Fruit fly (Drosophila melanogaster) whole organism, prepupa: ENCODE measurements around the gene CG7182.

Experiments used
- CG10631 ChIP-seq: fragments of 200-800 bp; sonication (Bioruptor generic); optimal IDR thresholded peaks from 2 replicates; lab custom pipeline; 2016; ENCODE audit warnings: missing biosample characterization, missing genetic modification characterization
- CG11762 ChIP-seq: fragments of 200-800 bp; sonication (Bioruptor generic); optimal IDR thresholded peaks from 3 replicates; lab custom pipeline; 2016; ENCODE audit warnings: missing biosample characterization, missing genetic modification characterization; ENCODE audit not compliant: insufficient read depth
- CG15336 ChIP-seq: fragments of 200-800 bp; sonication (Bioruptor generic); IDR thresholded peaks from 2 replicates; pipeline ENCODE4 v1.3.6; 2022; ENCODE audit warnings: missing biosample characterization, missing genetic modification characterization
- CG3032 ChIP-seq: fragments of 200-800 bp; optimal IDR thresholded peaks from 2 replicates; lab custom pipeline; 2019; ENCODE audit warnings: missing biosample characterization, mild to moderate bottlenecking, missing genetic modification characterization, moderate library complexity
- CG32006 ChIP-seq: fragments of 200-800 bp; sonication (Bioruptor generic); optimal IDR thresholded peaks from 3 replicates; lab custom pipeline; 2017; ENCODE audit warnings: missing biosample characterization, mild to moderate bottlenecking, missing genetic modification characterization
- CG3919 ChIP-seq: fragments of 200-800 bp; sonication (Bioruptor generic); optimal IDR thresholded peaks from 3 replicates; lab custom pipeline; 2016; ENCODE audit warnings: missing biosample characterization, missing genetic modification characterization
- CG4318 ChIP-seq: fragments of 200-800 bp; sonication (Bioruptor generic); optimal IDR thresholded peaks from 3 replicates; lab custom pipeline; 2017; ENCODE audit warnings: missing biosample characterization, mild to moderate bottlenecking, missing genetic modification characterization
- CG6163 ChIP-seq: fragments of 200-800 bp; sonication (Bioruptor generic); IDR thresholded peaks from 3 replicates; pipeline ENCODE4 v1.3.6; 2022; ENCODE audit warnings: missing biosample characterization, missing genetic modification characterization
- CG6276 ChIP-seq: fragments of 200-800 bp; sonication (Bioruptor generic); optimal IDR thresholded peaks from 2 replicates; lab custom pipeline; 2017; ENCODE audit warnings: missing biosample characterization, mild to moderate bottlenecking, missing genetic modification characterization
- CG7368 ChIP-seq: fragments of 200-800 bp; sonication (Bioruptor generic); optimal IDR thresholded peaks from 3 replicates; lab custom pipeline; 2016; ENCODE audit warnings: missing biosample characterization, missing genetic modification characterization
- CG8119 ChIP-seq: fragments of 200-800 bp; sonication (Bioruptor generic); IDR thresholded peaks from 3 replicates; pipeline ENCODE4 v1.3.6; 2022; ENCODE audit warnings: missing biosample characterization, missing genetic modification characterization
- CG9139 ChIP-seq: fragments of 200-800 bp; sonication (Bioruptor generic); optimal IDR thresholded peaks from 3 replicates; lab custom pipeline; 2017; ENCODE audit warnings: missing biosample characterization, mild to moderate bottlenecking, missing genetic modification characterization
- Eip78C ChIP-seq: fragments of 200-800 bp; sonication (Bioruptor generic); peaks from one replicate; lab custom pipeline; 2016; ENCODE audit warnings: missing biosample characterization, missing genetic modification characterization
- Eip93F ChIP-seq: fragments of 200-800 bp; sonication (Bioruptor generic); optimal IDR thresholded peaks from 2 replicates; lab custom pipeline; 2016; ENCODE audit warnings: missing biosample characterization, mild to moderate bottlenecking, missing genetic modification characterization
- Ets96B ChIP-seq: fragments of 200-800 bp; optimal IDR thresholded peaks from 2 replicates; lab custom pipeline; 2019; ENCODE audit warnings: missing biosample characterization, mild to moderate bottlenecking, missing genetic modification characterization, moderate library complexity
- Hr39 ChIP-seq: fragments of 200-800 bp; sonication (Bioruptor generic); optimal IDR thresholded peaks from 2 replicates; lab custom pipeline; 2016; ENCODE audit warnings: missing biosample characterization, missing genetic modification characterization
- Hr4 ChIP-seq: fragments of 200-800 bp; sonication (Bioruptor generic); optimal IDR thresholded peaks from 3 replicates; lab custom pipeline; 2016; ENCODE audit warnings: missing biosample characterization, missing genetic modification characterization
- Lpt ChIP-seq: fragments of 200-800 bp; sonication (Bioruptor generic); optimal IDR thresholded peaks from 3 replicates; lab custom pipeline; 2016; ENCODE audit warnings: missing biosample characterization, missing genetic modification characterization
- Met ChIP-seq: fragments of 200-800 bp; sonication (Bioruptor generic); optimal IDR thresholded peaks from 3 replicates; lab custom pipeline; 2016; ENCODE audit warnings: missing biosample characterization, missing genetic modification characterization
- OdsH ChIP-seq: fragments of 200-800 bp; sonication (Bioruptor generic); optimal IDR thresholded peaks from 3 replicates; lab custom pipeline; 2016; ENCODE audit warnings: missing biosample characterization, missing genetic modification characterization
- Smox ChIP-seq: fragments of 200-800 bp; sonication (Bioruptor generic); optimal IDR thresholded peaks from 3 replicates; lab custom pipeline; 2016; ENCODE audit warnings: missing biosample characterization, missing genetic modification characterization
- Sox102F ChIP-seq: fragments of 200-800 bp; sonication (Bioruptor generic); optimal IDR thresholded peaks from 2 replicates; lab custom pipeline; 2016; ENCODE audit warnings: missing biosample characterization, mild to moderate bottlenecking, missing genetic modification characterization
- Sox15 ChIP-seq: fragments of 200-800 bp; sonication (Bioruptor generic); optimal IDR thresholded peaks from 3 replicates; lab custom pipeline; 2016; ENCODE audit warnings: missing biosample characterization, missing genetic modification characterization
- acj6 ChIP-seq: fragments of 200-800 bp; sonication (Bioruptor generic); optimal IDR thresholded peaks from 3 replicates; lab custom pipeline; 2016; ENCODE audit warnings: missing biosample characterization, missing genetic modification characterization
- cyc ChIP-seq: fragments of 200-800 bp; sonication (Bioruptor generic); optimal IDR thresholded peaks from 3 replicates; lab custom pipeline; 2016; ENCODE audit warnings: missing biosample characterization, missing genetic modification characterization
- dsx ChIP-seq: fragments of 200-800 bp; optimal IDR thresholded peaks from 3 replicates; lab custom pipeline; 2019; ENCODE audit warnings: missing biosample characterization, mild to moderate bottlenecking, missing genetic modification characterization, moderate library complexity; ENCODE audit not compliant: poor library complexity, severe bottlenecking
- eg ChIP-seq: fragments of 200-800 bp; sonication (Bioruptor generic); IDR thresholded peaks from 3 replicates; pipeline ENCODE4 v1.3.6; 2022; ENCODE audit warnings: missing biosample characterization, missing genetic modification characterization
- esn ChIP-seq: fragments of 200-800 bp; sonication (Bioruptor generic); optimal IDR thresholded peaks from 2 replicates; lab custom pipeline; 2016; ENCODE audit warnings: missing biosample characterization, mild to moderate bottlenecking, missing genetic modification characterization, moderate library complexity
- fd59A ChIP-seq: fragments of 200-800 bp; sonication (Bioruptor generic); optimal IDR thresholded peaks from 2 replicates; lab custom pipeline; 2017; ENCODE audit warnings: missing biosample characterization, mild to moderate bottlenecking, missing genetic modification characterization, missing genetic modification reagents
- fkh ChIP-seq: fragments of 200-800 bp; sonication (Bioruptor generic); optimal IDR thresholded peaks from 3 replicates; lab custom pipeline; 2017; ENCODE audit warnings: missing biosample characterization, mild to moderate bottlenecking, missing genetic modification characterization, moderate library complexity
- pdm3 ChIP-seq: fragments of 200-800 bp; sonication (Bioruptor generic); optimal IDR thresholded peaks from 3 replicates; lab custom pipeline; 2016; ENCODE audit warnings: missing biosample characterization, missing genetic modification characterization

Gene CG7182

DNA sequence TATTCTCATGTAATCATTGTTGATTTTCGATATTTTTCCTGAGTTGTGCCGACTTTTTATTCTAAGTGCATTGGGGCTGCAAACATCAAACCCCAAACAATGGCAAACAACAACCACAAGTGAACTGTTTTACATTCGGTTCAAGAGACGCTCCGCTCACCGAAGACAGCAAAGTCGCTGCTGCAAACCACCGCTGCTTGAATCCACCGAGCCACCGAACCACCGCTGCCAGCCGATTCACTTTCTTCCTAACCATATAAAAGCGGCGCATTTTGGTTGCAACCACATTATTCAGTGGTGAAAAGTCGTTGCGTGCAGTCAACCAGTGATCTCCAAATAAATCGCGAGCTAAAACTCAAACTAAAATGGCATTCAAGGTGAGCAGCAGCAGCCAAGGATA lies 9.8 kb downstream of the CG7182 start, which contains the start of gene Cpr66Cb:
TSS of gene Cpr66Cb (plus strand) at position 301 of the 400 bp plus-strand sequence.
- no peak for TF ChIP-seq CG3919
- TF ChIP-seq CG32006 (GFP tag; lab: Kevin White, UChicago): peak; percentile 53
- 0 out of 3 replicates have a peak, but pooled peaks have one; percentile 16 for TF ChIP-seq eg (GFP tag; lab: Robert Waterston, UW)
- TF ChIP-seq Lpt (GFP tag; lab: Kevin White, UChicago): peak; percentile 7
- TF ChIP-seq CG7368 (GFP tag; lab: Kevin White, UChicago): no peak

- no peak for TF ChIP-seq Met (GFP tag; lab: Kevin White, UChicago)
- peak; percentile 59; the same call in 2 of the 3 replicates for TF ChIP-seq CG8119 (GFP tag; lab: Robert Waterston, UW)
- TF ChIP-seq CG6276 (GFP tag; lab: Kevin White, UChicago): peak; percentile 39
- peak; percentile 35 for TF ChIP-seq CG32006 (GFP tag; lab: Kevin White, UChicago)
- peak; percentile 60; the same call in 2 of the 3 replicates for TF ChIP-seq eg (GFP tag; lab: Robert Waterston, UW)
- TF ChIP-seq CG4318 (GFP tag; lab: Kevin White, UChicago): peak; percentile 25
- no peak for TF ChIP-seq esn (GFP tag; lab: Kevin White, UChicago)
- TF ChIP-seq Hr4 (GFP tag; lab: Kevin White, UChicago): peak; percentile 48
- TF ChIP-seq CG15336 (GFP tag; lab: Robert Waterston, UW): 0 out of 2 replicates have a peak, but pooled peaks have one; percentile 21
- no peak for TF ChIP-seq CG11762
Measured at dm6 chr3L:8334338-8334737, 11.8 kb downstream of the CG7182 start.

DNA sequence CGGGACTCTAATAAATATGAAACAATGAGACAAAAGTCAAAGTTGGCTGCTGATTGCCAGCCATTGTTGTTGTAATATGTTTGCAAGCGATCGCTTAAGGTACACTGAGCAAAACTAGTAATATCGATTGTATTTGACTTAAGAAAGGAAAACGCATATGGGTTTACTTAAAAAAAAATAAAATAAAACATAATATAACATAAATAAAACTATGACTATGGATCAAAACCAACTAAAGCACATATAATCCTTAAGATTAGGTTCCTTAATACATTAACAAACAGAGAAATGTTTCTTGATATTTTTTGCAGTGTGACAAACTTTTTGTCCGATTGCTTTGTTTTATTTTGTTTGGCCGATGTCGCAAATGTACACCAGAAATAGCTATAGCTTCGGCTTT lies 12.6 kb downstream of the CG7182 start:
- no peak for TF ChIP-seq Sox15 (GFP tag; lab: Kevin White, UChicago)
- peak; percentile 41 for TF ChIP-seq Eip78C (GFP tag; lab: Kevin White, UChicago)
- TF ChIP-seq CG6276 (GFP tag; lab: Kevin White, UChicago): peak; percentile 61
- TF ChIP-seq CG8119 (GFP tag; lab: Robert Waterston, UW): peak; percentile 58
- TF ChIP-seq CG11762: no peak
- 0 out of 2 replicates have a peak, but pooled peaks have one; percentile 27 for TF ChIP-seq CG15336 (GFP tag; lab: Robert Waterston, UW)
- TF ChIP-seq CG32006 (GFP tag; lab: Kevin White, UChicago): peak; percentile 2
- TF ChIP-seq CG4318 (GFP tag; lab: Kevin White, UChicago): no peak
- TF ChIP-seq Sox102F: no peak
- TF ChIP-seq Hr4 (GFP tag; lab: Kevin White, UChicago): peak; percentile 36

DNA sequence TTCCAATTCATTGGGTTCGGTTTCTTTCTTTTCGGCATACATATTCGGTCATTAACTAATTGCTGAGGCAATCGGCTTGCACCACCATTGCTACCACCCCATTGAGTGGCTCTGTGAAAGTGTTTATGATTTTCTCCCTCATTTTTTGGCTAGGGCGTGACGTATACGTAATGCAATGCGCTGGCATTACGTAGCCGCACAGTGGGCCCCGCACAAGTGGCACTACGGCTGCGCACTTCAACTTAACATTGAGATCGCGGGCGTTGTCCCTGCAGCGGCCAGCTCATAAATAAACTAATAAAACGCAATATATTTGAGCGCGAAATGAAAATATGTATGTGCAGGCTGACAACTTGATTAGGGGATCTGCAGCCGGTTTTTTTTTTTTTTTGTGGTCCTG lies 14.8 kb downstream of the CG7182 start:
- no peak for TF ChIP-seq Sox102F
- TF ChIP-seq Eip78C (GFP tag; lab: Kevin White, UChicago): no peak
- no peak for TF ChIP-seq Hr39 (GFP tag; lab: Kevin White, UChicago)
- TF ChIP-seq CG3032 (tag; lab: Kevin White, UChicago): no peak
- no peak for TF ChIP-seq OdsH (GFP tag; lab: Kevin White, UChicago)
- TF ChIP-seq cyc (GFP tag; lab: Kevin White, UChicago): no peak
- no peak for TF ChIP-seq Smox (GFP tag; lab: Kevin White, UChicago)
- no peak for TF ChIP-seq dsx (GFP tag; lab: Kevin White, UChicago)
- no peak for TF ChIP-seq Eip93F (GFP tag; lab: Kevin White, UChicago)
- TF ChIP-seq CG4318 (GFP tag; lab: Kevin White, UChicago): no peak
- no peak for TF ChIP-seq Sox15 (GFP tag; lab: Kevin White, UChicago)
- no peak for TF ChIP-seq CG8119 (GFP tag; lab: Robert Waterston, UW)
- TF ChIP-seq CG32006 (GFP tag; lab: Kevin White, UChicago): no peak
- TF ChIP-seq Ets96B: no peak
- no peak for TF ChIP-seq CG9139 (GFP tag; lab: Kevin White, UChicago)

dm6 chr3L:8329005-8329404 lies 17.2 kb downstream of the CG7182 start:
- TF ChIP-seq Eip78C (GFP tag; lab: Kevin White, UChicago) (peak; percentile 12), fkh (GFP tag; lab: Kevin White, UChicago) (no peak), CG6163 (GFP tag; lab: Robert Waterston, UW) (no peak), CG3032 (tag; lab: Kevin White, UChicago) (no peak), CG10631 (GFP tag; lab: Kevin White, UChicago) (no peak), fd59A (GFP tag; lab: Kevin White, UChicago) (no peak), pdm3 (GFP tag; lab: Kevin White, UChicago) (no peak), acj6 (no peak)
